Fruit fly (Drosophila melanogaster) S2 (cell line): ENCODE results near the gene JYalpha.

Experiments used
- CG8478 ChIP-seq: fragments of >200 bp; optimal IDR thresholded peaks from 2 replicates; lab custom pipeline; 2018
- CTCF ChIP-seq, 2 experiments: fragments of >200 bp; optimal IDR thresholded peaks; 2 replicates each; lab custom pipeline; 2018

- TF ChIP-seq CTCF (optimal IDR thresholded peaks at IDR 0.05; lab: Kevin White, UChicago) (no peak), CG8478 (lab: Kevin White, UChicago) (no peak)
These were observed 44.1 kb downstream of the JYalpha start for dm6 chr4:44780-45179.
